Worm (Caenorhabditis elegans) whole organism, L2 larva: Measurements from ENCODE around the gene str-115.

Experiments used
- C34F6.9 ChIP-seq: fragments of 150-350 bp; optimal IDR thresholded peaks from 2 replicates; lab custom pipeline; 2014; ENCODE audit warnings: missing biosample characterization, missing genetic modification characterization
- F13H6.1 ChIP-seq: sonication (generic microtip); optimal IDR thresholded peaks from 2 replicates; lab custom pipeline; 2016; ENCODE audit warnings: missing genetic modification characterization, missing compliant biosample characterization
- R02D3.7 ChIP-seq: fragments of 150-350 bp; optimal IDR thresholded peaks from 2 replicates; lab custom pipeline; 2014; ENCODE audit warnings: missing biosample characterization, missing genetic modification characterization
- Y55F3AM.14 ChIP-seq: fragments of 200-800 bp; sonication (Bioruptor generic); optimal IDR thresholded peaks from 2 replicates; lab custom pipeline; 2018; ENCODE audit warnings: mild to moderate bottlenecking, missing genetic modification characterization, missing compliant biosample characterization
- ZK546.5 ChIP-seq: sonication (generic microtip); optimal IDR thresholded peaks from 2 replicates; lab custom pipeline; 2017; ENCODE audit warnings: missing biosample characterization, missing genetic modification characterization
- alr-1 ChIP-seq: fragments of 150-350 bp; optimal IDR thresholded peaks from 2 replicates; lab custom pipeline; 2014; ENCODE audit warnings: missing biosample characterization, missing genetic modification characterization
- aly-2 ChIP-seq: fragments of 150-350 bp; optimal IDR thresholded peaks from 2 replicates; lab custom pipeline; 2014; ENCODE audit warnings: missing biosample characterization, missing genetic modification characterization
- ama-1 ChIP-seq: fragments of 150-350 bp; optimal IDR thresholded peaks from 2 replicates; lab custom pipeline; 2018; ENCODE audit warnings: inconsistent platforms
- blmp-1 ChIP-seq: sonication (generic microtip); optimal IDR thresholded peaks from 2 replicates; lab custom pipeline; 2017; ENCODE audit warnings: missing genetic modification characterization, mild to moderate bottlenecking, missing compliant biosample characterization, antibody characterized with exemption, moderate library complexity; ENCODE audit not compliant: insufficient read depth
- ceh-16 ChIP-seq: fragments of 150-350 bp; optimal IDR thresholded peaks from 2 replicates; lab custom pipeline; 2014; ENCODE audit warnings: missing biosample characterization, missing genetic modification characterization
- ceh-82 ChIP-seq: fragments of 150-350 bp; optimal IDR thresholded peaks from 2 replicates; lab custom pipeline; 2014; ENCODE audit warnings: missing biosample characterization, missing genetic modification characterization
- crh-2 ChIP-seq: sonication (generic microtip); optimal IDR thresholded peaks from 2 replicates; lab custom pipeline; 2017; ENCODE audit warnings: missing biosample characterization, missing genetic modification characterization
- dmd-4 ChIP-seq: sonication (generic microtip); optimal IDR thresholded peaks from 2 replicates; lab custom pipeline; 2017; ENCODE audit warnings: missing biosample characterization, missing genetic modification characterization
- egl-27 ChIP-seq: sonication (generic microtip); optimal IDR thresholded peaks from 3 replicates; lab custom pipeline; 2017; ENCODE audit warnings: missing biosample characterization, missing genetic modification reagents, missing genetic modification characterization
- elt-1 ChIP-seq: fragments of 150-350 bp; optimal IDR thresholded peaks from 2 replicates; lab custom pipeline; 2014; ENCODE audit warnings: missing biosample characterization, missing genetic modification characterization
- elt-3 ChIP-seq: sonication (generic microtip); optimal IDR thresholded peaks from 2 replicates; lab custom pipeline; 2017; ENCODE audit warnings: missing biosample characterization, missing genetic modification characterization
- fos-1 ChIP-seq: fragments of 150-350 bp; optimal IDR thresholded peaks from 2 replicates; lab custom pipeline; 2014; ENCODE audit warnings: missing biosample characterization, missing genetic modification characterization
- gmeb-1 ChIP-seq: fragments of 150-350 bp; optimal IDR thresholded peaks from 2 replicates; lab custom pipeline; 2014; ENCODE audit warnings: missing biosample characterization, missing genetic modification characterization
- lin-11 ChIP-seq: fragments of 150-350 bp; sonication (generic microtip); optimal IDR thresholded peaks from 2 replicates; lab custom pipeline; 2014; ENCODE audit warnings: missing biosample characterization, missing genetic modification characterization, inconsistent platforms, mixed read lengths
- lin-13 ChIP-seq: fragments of 150-350 bp; optimal IDR thresholded peaks from 2 replicates; lab custom pipeline; 2014; ENCODE audit warnings: missing biosample characterization, missing genetic modification reagents, missing genetic modification characterization
- lin-39 ChIP-seq: fragments of 150-350 bp; optimal IDR thresholded peaks from 2 replicates; lab custom pipeline; 2014; ENCODE audit warnings: missing biosample characterization, missing genetic modification reagents, missing genetic modification characterization
- lsy-2 ChIP-seq, 2 experiments: fragments of 150-350 bp in 1 of 2; sonication (generic microtip) in 1 of 2; optimal IDR thresholded peaks; 2 replicates each; lab custom pipeline; 2014 to 2017; ENCODE audit warnings: missing biosample characterization in 2 of 2, missing genetic modification characterization in 2 of 2
- mab-5 ChIP-seq: fragments of 150-350 bp; optimal IDR thresholded peaks from 2 replicates; lab custom pipeline; 2014; ENCODE audit warnings: missing biosample characterization, missing genetic modification characterization
- mbf-1 ChIP-seq: sonication (generic microtip); optimal IDR thresholded peaks from 2 replicates; lab custom pipeline; 2017; ENCODE audit warnings: missing biosample characterization, missing genetic modification characterization
- mdl-1 ChIP-seq, 2 experiments: fragments of 150-350 bp in 1 of 2; sonication (generic microtip) in 1 of 2; optimal IDR thresholded peaks; 2 replicates each; lab custom pipeline; 2017; ENCODE audit warnings: missing biosample characterization in 2 of 2, missing genetic modification characterization in 2 of 2
- nhr-10 ChIP-seq: sonication (generic microtip); optimal IDR thresholded peaks from 2 replicates; lab custom pipeline; 2017; ENCODE audit warnings: missing biosample characterization, missing genetic modification characterization
- nhr-11 ChIP-seq: fragments of 150-350 bp; optimal IDR thresholded peaks from 2 replicates; lab custom pipeline; 2014; ENCODE audit warnings: missing biosample characterization, missing genetic modification characterization
- nhr-12 ChIP-seq: fragments of 150-350 bp; optimal IDR thresholded peaks from 2 replicates; lab custom pipeline; 2014; ENCODE audit warnings: missing biosample characterization, missing genetic modification characterization
- nhr-129 ChIP-seq: fragments of 150-350 bp; optimal IDR thresholded peaks from 2 replicates; lab custom pipeline; 2014; ENCODE audit warnings: missing biosample characterization, missing genetic modification characterization
- nhr-21 ChIP-seq: fragments of 150-350 bp; optimal IDR thresholded peaks from 2 replicates; lab custom pipeline; 2014; ENCODE audit warnings: missing biosample characterization, missing genetic modification characterization
- nhr-23 ChIP-seq: fragments of 150-350 bp; optimal IDR thresholded peaks from 2 replicates; lab custom pipeline; 2014; ENCODE audit warnings: missing biosample characterization, missing genetic modification reagents, missing genetic modification characterization
- nhr-237 ChIP-seq: fragments of 150-350 bp; optimal IDR thresholded peaks from 2 replicates; lab custom pipeline; 2014; ENCODE audit warnings: missing biosample characterization, missing genetic modification characterization
- nhr-25 ChIP-seq: fragments of 150-350 bp; sonication (generic microtip); optimal IDR thresholded peaks from 3 replicates; lab custom pipeline; 2014; ENCODE audit warnings: missing biosample characterization, missing genetic modification characterization
- nhr-77 ChIP-seq: fragments of 150-350 bp; optimal IDR thresholded peaks from 2 replicates; lab custom pipeline; 2014; ENCODE audit warnings: missing biosample characterization, missing genetic modification characterization
- peb-1 ChIP-seq: fragments of 150-350 bp; optimal IDR thresholded peaks from 2 replicates; lab custom pipeline; 2014; ENCODE audit warnings: missing biosample characterization, missing genetic modification characterization
- sem-4 ChIP-seq: fragments of 150-350 bp; optimal IDR thresholded peaks from 2 replicates; lab custom pipeline; 2014; ENCODE audit warnings: missing biosample characterization, missing genetic modification reagents, missing genetic modification characterization
- skn-1 ChIP-seq: sonication (generic microtip); optimal IDR thresholded peaks from 2 replicates; lab custom pipeline; 2017; ENCODE audit warnings: missing biosample characterization, missing genetic modification characterization
- sma-3 ChIP-seq: sonication (generic microtip); optimal IDR thresholded peaks from 2 replicates; lab custom pipeline; 2016; ENCODE audit warnings: missing genetic modification reagents, missing genetic modification characterization, missing compliant biosample characterization
- sma-9 ChIP-seq, 2 experiments: fragments of 150-350 bp in 1 of 2; sonication (generic microtip) in 1 of 2; optimal IDR thresholded peaks; 2 replicates each; lab custom pipeline; 2014 to 2016; ENCODE audit warnings: missing genetic modification characterization in 2 of 2, mild to moderate bottlenecking in 1 of 2, missing biosample characterization in 1 of 2, missing compliant biosample characterization in 1 of 2, missing genetic modification reagents in 1 of 2, moderate library complexity in 1 of 2
- snpc-4 ChIP-seq: fragments of 150-350 bp; optimal IDR thresholded peaks from 2 replicates; lab custom pipeline; 2014; ENCODE audit warnings: missing biosample characterization, missing genetic modification characterization
- unc-39 ChIP-seq: fragments of 150-350 bp; optimal IDR thresholded peaks from 2 replicates; lab custom pipeline; 2014; ENCODE audit warnings: missing biosample characterization, missing genetic modification characterization
- unc-55 ChIP-seq: fragments of 150-350 bp; sonication (generic microtip); optimal IDR thresholded peaks from 3 replicates; lab custom pipeline; 2014; ENCODE audit warnings: missing biosample characterization, missing genetic modification reagents, missing genetic modification characterization
- unc-62 ChIP-seq: fragments of 150-350 bp; optimal IDR thresholded peaks from 2 replicates; lab custom pipeline; 2014; ENCODE audit warnings: missing biosample characterization, missing genetic modification reagents, missing genetic modification characterization
- zag-1 ChIP-seq: fragments of 150-350 bp; optimal IDR thresholded peaks from 2 replicates; lab custom pipeline; 2014; ENCODE audit warnings: missing biosample characterization, missing genetic modification characterization
- ztf-1 ChIP-seq: fragments of 200-800 bp; sonication (Bioruptor generic); conservative IDR thresholded peaks from 2 replicates; pipeline ENCODE4 v1.3.6; 2022; ENCODE audit warnings: missing genetic modification characterization, missing compliant biosample characterization
- ztf-11 ChIP-seq: sonication (generic microtip); optimal IDR thresholded peaks from 2 replicates; lab custom pipeline; 2017; ENCODE audit warnings: missing biosample characterization, missing genetic modification characterization
- ztf-4 ChIP-seq: fragments of 150-350 bp; optimal IDR thresholded peaks from 2 replicates; lab custom pipeline; 2014; ENCODE audit warnings: missing biosample characterization, missing genetic modification characterization

The str-115 gene

ce11 chrV:11314025-11314880 is 45.4 kb downstream of the str-115 start:
- TF ChIP-seq alr-1 (tag; lab: Kevin White, UChicago): no peak
- no peak for TF ChIP-seq unc-39 (tag; lab: Kevin White, UChicago)
- peak; percentile 91 for TF ChIP-seq crh-2 (tag; lab: Kevin White, UChicago)
- no peak for TF ChIP-seq nhr-237
- peak; percentile 78 for TF ChIP-seq nhr-11 (tag; lab: Kevin White, UChicago)
- peak; percentile 62 to 67 for TF ChIP-seq lsy-2 (tag; optimal IDR thresholded peaks at IDR 0.05; lab: Kevin White, UChicago)
- no peak for TF ChIP-seq ama-1 (lab: Kevin White, UChicago)
- no peak for TF ChIP-seq unc-62 (GFP tag; lab: Kevin White, UChicago)
- TF ChIP-seq ztf-4: peak; percentile 64
- no peak for TF ChIP-seq unc-55
- peak; percentile 23 for TF ChIP-seq elt-3 (tag; lab: Kevin White, UChicago)
- peak; percentile 53 for TF ChIP-seq mab-5 (tag; lab: Kevin White, UChicago)
- TF ChIP-seq egl-27: peak; percentile 64
- peak in 1 of 2 experiments; percentile 6 for TF ChIP-seq mdl-1 (tag; optimal IDR thresholded peaks at IDR 0.05; lab: Kevin White, UChicago)
- TF ChIP-seq nhr-23 (tag; lab: Kevin White, UChicago): no peak
- TF ChIP-seq peb-1 (tag; lab: Kevin White, UChicago): no peak
- peak; percentile 77 for TF ChIP-seq gmeb-1 (tag; lab: Kevin White, UChicago)
- TF ChIP-seq sma-3 (GFP tag; lab: Kevin White, UChicago): peak; percentile 81
- TF ChIP-seq nhr-25 (tag; lab: Kevin White, UChicago): peak; percentile 79
- TF ChIP-seq nhr-77 (tag; lab: Kevin White, UChicago): no peak
- no peak for TF ChIP-seq lin-39 (tag; lab: Kevin White, UChicago)
- 0 out of 2 replicates have a peak, but pooled peaks have one; percentile 72 for TF ChIP-seq ztf-1 (GFP tag; lab: Robert Waterston, UW)
- TF ChIP-seq ceh-82 (tag; lab: Kevin White, UChicago): peak; percentile 40
- no peak for TF ChIP-seq skn-1 (tag; lab: Kevin White, UChicago)
- TF ChIP-seq fos-1 (tag; lab: Kevin White, UChicago): peak; percentile 76
- peak; percentile 84 for TF ChIP-seq lin-11
- no peak for TF ChIP-seq nhr-10 (tag; lab: Kevin White, UChicago)
- TF ChIP-seq nhr-21 (tag; lab: Kevin White, UChicago): peak; percentile 76
- TF ChIP-seq dmd-4 (tag; lab: Kevin White, UChicago): no peak
- peak; percentile 85 for TF ChIP-seq Y55F3AM.14
- TF ChIP-seq ZK546.5: no peak
- TF ChIP-seq R02D3.7 (tag; lab: Kevin White, UChicago): no peak
- TF ChIP-seq sma-9 (GFP tag; optimal IDR thresholded peaks at IDR 0.05; lab: Kevin White, UChicago): peak; percentile 82
- TF ChIP-seq sma-9 (tag; optimal IDR thresholded peaks at IDR 0.05; lab: Kevin White, UChicago): no peak
- TF ChIP-seq sem-4 (tag; lab: Kevin White, UChicago): peak; percentile 61
- peak; percentile 92 for TF ChIP-seq F13H6.1 (tag; lab: Kevin White, UChicago)
- no peak for TF ChIP-seq aly-2
- TF ChIP-seq ceh-16 (tag; lab: Kevin White, UChicago): peak; percentile 44
- peak; percentile 46 for TF ChIP-seq C34F6.9 (tag; lab: Kevin White, UChicago)
- peak; percentile 71 for TF ChIP-seq lin-13 (GFP tag; lab: Kevin White, UChicago)
- TF ChIP-seq elt-1 (tag; lab: Kevin White, UChicago): no peak
- TF ChIP-seq snpc-4 (tag; lab: Kevin White, UChicago): peak; percentile 59
- TF ChIP-seq ztf-11 (tag; lab: Kevin White, UChicago): peak; percentile 21
- no peak for TF ChIP-seq nhr-12
- peak; percentile 9 for TF ChIP-seq zag-1 (tag; lab: Kevin White, UChicago)
- TF ChIP-seq nhr-129 (tag; lab: Kevin White, UChicago): peak; percentile 92
- no peak for TF ChIP-seq blmp-1 (tag; lab: Kevin White, UChicago)
- peak; percentile 32 for TF ChIP-seq mbf-1 (tag; lab: Kevin White, UChicago)
